Fruit fly (Drosophila melanogaster) Kc167 (cell line): Measurements from ENCODE around the gene CRIF.

ENCODE experiments used
- Myc ChIP-seq: fragments of >200 bp; optimal IDR thresholded peaks from 2 replicates; lab custom pipeline; 2017; ENCODE audit warnings: missing external identifiers
- h ChIP-seq: fragments of >200 bp; optimal IDR thresholded peaks from 3 replicates; lab custom pipeline; 2018; ENCODE audit warnings: missing external identifiers
- ttk ChIP-seq: sonication (Bioruptor generic); optimal IDR thresholded peaks from 2 replicates; lab custom pipeline; 2017; ENCODE audit warnings: missing external identifiers

DNA sequence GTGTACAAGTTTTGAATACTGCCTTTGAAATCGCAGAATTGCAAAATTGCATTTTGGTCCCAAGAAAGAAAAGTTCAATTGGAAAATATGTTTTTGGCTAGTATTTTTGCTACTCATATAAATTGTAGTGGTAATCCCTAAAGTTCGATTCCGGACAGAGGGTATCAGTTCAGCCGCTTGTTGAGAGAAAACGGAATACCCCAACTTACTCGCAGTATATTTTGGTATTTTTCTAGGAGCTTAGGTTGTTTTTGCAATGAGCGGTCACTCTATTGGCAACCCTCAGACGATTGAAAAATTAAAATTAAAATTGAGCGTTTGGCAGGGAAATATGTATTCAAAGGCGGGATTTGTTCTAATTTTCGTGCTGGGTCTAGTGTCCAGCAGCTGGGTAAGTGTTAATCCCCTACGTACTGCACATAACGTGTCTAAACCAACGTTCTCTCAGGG, 5.6 kb upstream of the CRIF start:
- no peak for TF ChIP-seq ttk (lab: Kevin White, UChicago)
- TF ChIP-seq h (lab: Kevin White, UChicago) = no peak
- TF ChIP-seq Myc = no peak
